Fruit fly (Drosophila melanogaster) whole organism, embryonic: ENCODE data around the gene caup.
A peak's percentile ranks its signal among the peaks of the same experiment; 100 is the strongest.

Experiments
- Abd-B ChIP-seq: fragments of 200-800 bp; sonication (Bioruptor generic); optimal IDR thresholded peaks from 2 replicates; lab custom pipeline; 2018; ENCODE audit warnings: missing biosample characterization, mild to moderate bottlenecking, missing genetic modification characterization, moderate library complexity
- Atf3 ChIP-seq: fragments of 200-800 bp; sonication (Bioruptor generic); optimal IDR thresholded peaks from 3 replicates; lab custom pipeline; 2016; ENCODE audit warnings: missing biosample characterization, missing genetic modification characterization
- Awh ChIP-seq: fragments of 200-800 bp; sonication (Bioruptor generic); IDR thresholded peaks from 2 replicates; pipeline ENCODE4, ENCODE4 v1.3.6; 2022; ENCODE audit warnings: missing biosample characterization, missing genetic modification characterization
- B-H1 ChIP-seq: fragments of 200-800 bp; sonication (Bioruptor generic); IDR thresholded peaks from 3 replicates; pipeline ENCODE4 v1.3.6; 2022; ENCODE audit warnings: missing biosample characterization, missing genetic modification characterization
- CG10462 ChIP-seq: fragments of 200-800 bp; sonication (Bioruptor generic); optimal IDR thresholded peaks from 2 replicates; lab custom pipeline; 2016; ENCODE audit warnings: missing biosample characterization, missing genetic modification characterization
- CG10979 ChIP-seq: fragments of 200-800 bp; sonication (Bioruptor generic); optimal IDR thresholded peaks from 2 replicates; lab custom pipeline; 2018; ENCODE audit warnings: missing biosample characterization, mild to moderate bottlenecking, missing genetic modification characterization, moderate library complexity
- CG11093 ChIP-seq: fragments of 200-800 bp; sonication (Bioruptor generic); IDR thresholded peaks from 3 replicates; pipeline ENCODE4 v1.3.6; 2022; ENCODE audit warnings: missing biosample characterization, missing genetic modification characterization
- CG11247 ChIP-seq: fragments of 200-800 bp; sonication (Bioruptor generic); IDR thresholded peaks from 2 replicates; pipeline ENCODE4 v1.3.6; 2022; ENCODE audit warnings: missing biosample characterization, missing genetic modification characterization
- CG15696 ChIP-seq: fragments of 200-800 bp; sonication (Bioruptor generic); optimal IDR thresholded peaks from 2 replicates; lab custom pipeline; 2019; ENCODE audit warnings: missing biosample characterization, mild to moderate bottlenecking, missing genetic modification characterization, moderate library complexity
- CG17186 ChIP-seq: fragments of 200-800 bp; sonication (Bioruptor generic); optimal IDR thresholded peaks from 3 replicates; lab custom pipeline; 2017; ENCODE audit warnings: missing biosample characterization, missing genetic modification reagents, missing genetic modification characterization
- CG17328 ChIP-seq: fragments of 200-800 bp; sonication (Bioruptor generic); IDR thresholded peaks from 2 replicates; pipeline ENCODE4 v1.3.6; 2022; ENCODE audit warnings: missing biosample characterization, missing genetic modification characterization
- CG18476 ChIP-seq: fragments of 200-800 bp; sonication (Bioruptor generic); optimal IDR thresholded peaks from 2 replicates; lab custom pipeline; 2016; ENCODE audit warnings: missing biosample characterization, mild to moderate bottlenecking, missing genetic modification characterization
- CG18764 ChIP-seq: fragments of 200-800 bp; sonication (Bioruptor generic); optimal IDR thresholded peaks from 3 replicates; lab custom pipeline; 2016; ENCODE audit warnings: missing biosample characterization, missing genetic modification characterization
- CG2199 ChIP-seq: fragments of 200-800 bp; sonication (Bioruptor generic); IDR thresholded peaks from 3 replicates; pipeline ENCODE4 v1.3.6; 2022; ENCODE audit warnings: missing biosample characterization, missing genetic modification characterization
- CG34224 ChIP-seq: fragments of 200-800 bp; sonication (Bioruptor generic); IDR thresholded peaks from 3 replicates; pipeline ENCODE4 v1.3.6; 2022; ENCODE audit warnings: missing biosample characterization, missing genetic modification characterization; ENCODE audit not compliant: partially characterized antibody
- CG3838 ChIP-seq: fragments of 200-800 bp; sonication (Bioruptor generic); optimal IDR thresholded peaks from 3 replicates; lab custom pipeline; 2016; ENCODE audit warnings: missing biosample characterization, missing genetic modification characterization
- CG4707 ChIP-seq: fragments of 200-800 bp; sonication (Bioruptor generic); optimal IDR thresholded peaks from 2 replicates; lab custom pipeline; 2018; ENCODE audit warnings: missing biosample characterization, mild to moderate bottlenecking, missing genetic modification characterization, moderate library complexity
- CG5245 ChIP-seq: fragments of 200-800 bp; sonication (Bioruptor generic); optimal IDR thresholded peaks from 3 replicates; lab custom pipeline; 2016; ENCODE audit warnings: missing biosample characterization, missing genetic modification characterization
- CG7556 ChIP-seq: fragments of 200-800 bp; sonication (Bioruptor generic); optimal IDR thresholded peaks from 2 replicates; lab custom pipeline; 2017; ENCODE audit warnings: missing biosample characterization, mild to moderate bottlenecking, missing genetic modification characterization
- CG7987 ChIP-seq: fragments of 200-800 bp; sonication (Bioruptor generic); optimal IDR thresholded peaks from 2 replicates; lab custom pipeline; 2018; ENCODE audit warnings: missing biosample characterization, mild to moderate bottlenecking, missing genetic modification characterization, moderate library complexity
- CG8388 ChIP-seq: fragments of 200-800 bp; sonication (Bioruptor generic); optimal IDR thresholded peaks from 2 replicates; lab custom pipeline; 2019; ENCODE audit warnings: missing biosample characterization, mild to moderate bottlenecking, missing genetic modification characterization, moderate library complexity
- CrebB ChIP-seq: fragments of 200-800 bp; sonication (Bioruptor generic); optimal IDR thresholded peaks from 3 replicates; lab custom pipeline; 2018; ENCODE audit warnings: missing biosample characterization, mild to moderate bottlenecking, missing genetic modification characterization
- D ChIP-seq, 2 experiments: fragments of 200-800 bp in 1 of 2; fragments of >200 bp in 1 of 2; sonication (Bioruptor generic) in 1 of 2; optimal IDR thresholded peaks; 2 replicates in 1 of 2; 3 replicates in 1 of 2; lab custom pipeline; 2017; ENCODE audit warnings: mild to moderate bottlenecking in 1 of 2, missing biosample characterization in 1 of 2, missing genetic modification characterization in 1 of 2, missing genetic modification reagents in 1 of 2
- H15 ChIP-seq: fragments of 200-800 bp; sonication (Bioruptor generic); IDR thresholded peaks from 3 replicates; pipeline ENCODE4 v1.3.6; 2022; ENCODE audit warnings: missing biosample characterization, missing genetic modification characterization
- HHEX ChIP-seq: fragments of 200-800 bp; sonication (Bioruptor generic); optimal IDR thresholded peaks from 3 replicates; lab custom pipeline; 2017; ENCODE audit warnings: missing biosample characterization, mild to moderate bottlenecking, missing genetic modification characterization, missing genetic modification reagents
- Hr3 ChIP-seq: fragments of 200-800 bp; sonication (Bioruptor generic); optimal IDR thresholded peaks from 3 replicates; lab custom pipeline; 2016; ENCODE audit warnings: missing biosample characterization, missing genetic modification characterization
- Hr51 ChIP-seq, 2 experiments: fragments of 200-800 bp; sonication (Bioruptor generic); optimal IDR thresholded peaks; 2 replicates in 1 of 2; 3 replicates in 1 of 2; lab custom pipeline; 2016 to 2018; ENCODE audit warnings: missing biosample characterization in 2 of 2, missing genetic modification characterization in 2 of 2, mild to moderate bottlenecking in 1 of 2, moderate library complexity in 1 of 2
- Hr78 ChIP-seq, 2 experiments: fragments of 200-800 bp in 1 of 2; fragments of >200 bp in 1 of 2; sonication (Bioruptor generic) in 1 of 2; optimal IDR thresholded peaks; 2 replicates each; lab custom pipeline; 2017 to 2019; ENCODE audit warnings: missing biosample characterization in 2 of 2, missing genetic modification characterization in 2 of 2, mild to moderate bottlenecking in 1 of 2, moderate library complexity in 1 of 2
- Lpt ChIP-seq: fragments of >200 bp; optimal IDR thresholded peaks from 2 replicates; lab custom pipeline; 2018; ENCODE audit warnings: missing biosample characterization, missing genetic modification characterization
- Oaz ChIP-seq: fragments of 200-800 bp; sonication (Bioruptor generic); IDR thresholded peaks from 2 replicates; pipeline ENCODE4 v1.3.6; 2022; ENCODE audit warnings: missing biosample characterization, missing genetic modification characterization
- Rfx ChIP-seq: fragments of 200-800 bp; sonication (Bioruptor generic); IDR thresholded peaks from 2 replicates; pipeline ENCODE4 v1.3.6; 2022; ENCODE audit warnings: missing biosample characterization, missing genetic modification characterization
- Xbp1 ChIP-seq: fragments of 200-800 bp; sonication (Bioruptor generic); optimal IDR thresholded peaks from 3 replicates; lab custom pipeline; 2016; ENCODE audit warnings: missing biosample characterization, mild to moderate bottlenecking, missing genetic modification characterization
- YL-1 ChIP-seq: fragments of 200-800 bp; sonication (Bioruptor generic); optimal IDR thresholded peaks from 3 replicates; lab custom pipeline; 2017; ENCODE audit warnings: missing biosample characterization, mild to moderate bottlenecking, missing genetic modification characterization
- ac ChIP-seq: fragments of 200-800 bp; sonication (Bioruptor generic); optimal IDR thresholded peaks from 3 replicates; lab custom pipeline; 2017; ENCODE audit warnings: missing biosample characterization, mild to moderate bottlenecking, missing genetic modification characterization
- ash1 ChIP-seq: fragments of 200-800 bp; sonication (Bioruptor generic); optimal IDR thresholded peaks from 2 replicates; lab custom pipeline; 2018; ENCODE audit warnings: missing biosample characterization, mild to moderate bottlenecking, missing genetic modification characterization
- bsh ChIP-seq, 2 experiments: fragments of 200-800 bp; sonication (Bioruptor generic); optimal IDR thresholded peaks; 2 replicates each; lab custom pipeline; 2017 to 2018; ENCODE audit warnings: mild to moderate bottlenecking in 2 of 2, missing biosample characterization in 2 of 2, missing genetic modification characterization in 2 of 2, moderate library complexity in 1 of 2
- crp ChIP-seq, 2 experiments: fragments of 200-800 bp; sonication (Bioruptor generic); optimal IDR thresholded peaks; 2 replicates in 1 of 2; 3 replicates in 1 of 2; lab custom pipeline; 2017; ENCODE audit warnings: missing biosample characterization in 2 of 2, missing genetic modification characterization in 2 of 2, mild to moderate bottlenecking in 1 of 2, moderate library complexity in 1 of 2
- emc ChIP-seq: fragments of 200-800 bp; sonication (Bioruptor generic); optimal IDR thresholded peaks from 2 replicates; lab custom pipeline; 2016; ENCODE audit warnings: missing biosample characterization, missing genetic modification characterization
- fu2 ChIP-seq: fragments of 200-800 bp; sonication (Bioruptor generic); optimal IDR thresholded peaks from 2 replicates; lab custom pipeline; 2016; ENCODE audit warnings: missing biosample characterization, missing genetic modification characterization
- gfzf ChIP-seq: fragments of 200-800 bp; sonication (Bioruptor generic); optimal IDR thresholded peaks from 2 replicates; lab custom pipeline; 2016; ENCODE audit warnings: missing biosample characterization, mild to moderate bottlenecking, missing genetic modification characterization, moderate library complexity
- hbn ChIP-seq: fragments of 200-800 bp; sonication (Bioruptor generic); IDR thresholded peaks from 2 replicates; pipeline ENCODE4 v1.3.6; 2022; ENCODE audit warnings: missing biosample characterization, missing genetic modification characterization; ENCODE audit not compliant: partially characterized antibody
- knrl ChIP-seq: fragments of 200-800 bp; sonication (Bioruptor generic); IDR thresholded peaks from 3 replicates; pipeline ENCODE4 v1.3.6; 2022; ENCODE audit warnings: missing biosample characterization, missing genetic modification characterization; ENCODE audit not compliant: partially characterized antibody
- lilli ChIP-seq: fragments of 200-800 bp; sonication (Bioruptor generic); optimal IDR thresholded peaks from 3 replicates; lab custom pipeline; 2016; ENCODE audit warnings: missing biosample characterization, missing genetic modification characterization
- lmd ChIP-seq: fragments of 200-800 bp; sonication (Bioruptor generic); IDR thresholded peaks from 2 replicates; pipeline ENCODE4 v1.3.6; 2022; ENCODE audit warnings: missing biosample characterization, missing genetic modification characterization
- phol ChIP-seq: fragments of 200-800 bp; sonication (Bioruptor generic); optimal IDR thresholded peaks from 3 replicates; lab custom pipeline; 2018; ENCODE audit warnings: missing biosample characterization, mild to moderate bottlenecking, missing genetic modification characterization, moderate library complexity
- scrt ChIP-seq: fragments of 200-800 bp; sonication (Bioruptor generic); optimal IDR thresholded peaks from 2 replicates; lab custom pipeline; 2018; ENCODE audit warnings: missing biosample characterization, mild to moderate bottlenecking, missing genetic modification characterization, moderate library complexity
- sens ChIP-seq: fragments of 200-800 bp; sonication (Bioruptor generic); peaks from one replicate; lab custom pipeline; 2016; ENCODE audit warnings: missing biosample characterization, missing genetic modification characterization
- sr ChIP-seq: fragments of 200-800 bp; sonication (Bioruptor generic); IDR thresholded peaks from 3 replicates; pipeline ENCODE4 v1.3.6; 2022; ENCODE audit warnings: missing biosample characterization, missing genetic modification characterization
- tll ChIP-seq, 2 experiments: fragments of 200-800 bp in 1 of 2; fragments of >200 bp in 1 of 2; sonication (Bioruptor generic) in 1 of 2; optimal IDR thresholded peaks; 2 replicates each; lab custom pipeline; 2017 to 2019; ENCODE audit warnings: missing biosample characterization in 2 of 2, missing genetic modification characterization in 2 of 2, mild to moderate bottlenecking in 1 of 2, moderate library complexity in 1 of 2

caup gene

DNA sequence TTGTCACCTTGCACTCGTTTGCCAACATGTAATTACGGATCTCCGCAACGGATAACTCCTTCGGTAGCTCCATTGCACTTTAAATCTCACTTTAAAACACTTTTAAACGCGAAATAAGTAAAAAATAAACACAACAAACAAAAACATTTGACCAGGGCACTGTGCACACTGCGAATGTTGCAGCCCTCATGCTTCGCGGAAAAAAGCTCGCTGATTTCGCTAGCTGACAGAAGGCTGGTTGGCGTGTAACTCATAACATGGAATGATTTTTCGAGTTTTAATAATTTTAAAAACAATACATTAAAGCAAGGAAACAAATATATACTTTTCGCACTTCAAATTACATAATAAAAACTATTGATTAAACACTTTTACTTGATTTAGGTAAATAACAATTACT is 37.1 kb upstream of the caup start, which contains the start of gene sowah (continued):
- TF ChIP-seq CG10979 (tag; lab: Kevin White, UChicago) (peak; percentile 36), Lpt (no peak), CG18764 (GFP tag; lab: Kevin White, UChicago) (peak; percentile 30), scrt (GFP tag; lab: Kevin White, UChicago) (peak; percentile 77), CG34224 (GFP tag; lab: Robert Waterston, UW) (peak; percentile 32; the same call in 1 of the 3 replicates), CG11247 (GFP tag; lab: Robert Waterston, UW) (peak; percentile 7; the same call in 1 of the 2 replicates), sr (GFP tag; lab: Robert Waterston, UW) (peak; percentile 42; the same call in 1 of the 3 replicates), H15 (GFP tag; lab: Robert Waterston, UW) (no peak), CG8388 (GFP tag; lab: Kevin White, UChicago) (no peak), Hr78 (GFP tag; optimal IDR thresholded peaks at IDR 0.05; lab: Kevin White, UChicago) (no peak), gfzf (peak; percentile 40), CG2199 (GFP tag; lab: Robert Waterston, UW) (peak; percentile 98), hbn (GFP tag; lab: Robert Waterston, UW) (no peak), Abd-B (GFP tag; lab: Kevin White, UChicago) (peak; percentile 66), CG15696 (tag; lab: Kevin White, UChicago) (peak; percentile 23), CG10462 (GFP tag; lab: Kevin White, UChicago) (no peak), crp (GFP tag; optimal IDR thresholded peaks at IDR 0.05; lab: Kevin White, UChicago) (no peak), knrl (GFP tag; lab: Robert Waterston, UW) (peak; percentile 54; the same call in 1 of the 3 replicates), ash1 (GFP tag; lab: Kevin White, UChicago) (peak; percentile 43), Oaz (no peak), Hr51 (GFP tag; optimal IDR thresholded peaks at IDR 0.05; lab: Kevin White, UChicago) (peak; percentile 7 to 51), Atf3 (GFP tag; lab: Kevin White, UChicago) (peak; percentile 55), CG17328 (0 out of 2 replicates have a peak, but pooled peaks have one; percentile 12), CG18476 (GFP tag; lab: Kevin White, UChicago) (no peak), lmd (peak; percentile 42; the same call in 1 of the 2 replicates), bsh (GFP tag; optimal IDR thresholded peaks at IDR 0.05; lab: Kevin White, UChicago) (peak in 1 of 2 experiments; percentile 15), D (optimal IDR thresholded peaks at IDR 0.05; lab: Kevin White, UChicago) (no peak), D (GFP tag; optimal IDR thresholded peaks at IDR 0.05; lab: Kevin White, UChicago) (no peak), CG3838 (peak; percentile 94), B-H1 (GFP tag; lab: Robert Waterston, UW) (no peak), ac (GFP tag; lab: Kevin White, UChicago) (no peak), Xbp1 (peak; percentile 59), CG7987 (GFP tag; lab: Kevin White, UChicago) (peak; percentile 43), sens (peak; percentile 83), Awh (no peak), CG5245 (GFP tag; lab: Kevin White, UChicago) (peak; percentile 10), tll (GFP tag; optimal IDR thresholded peaks at IDR 0.05; lab: Kevin White, UChicago) (peak in 1 of 2 experiments; percentile 29), CG11093 (GFP tag; lab: Robert Waterston, UW) (no peak), CG7556 (GFP tag; lab: Kevin White, UChicago) (no peak), HHEX (no peak), CrebB (tag; lab: Kevin White, UChicago) (no peak), fu2 (peak; percentile 24), Hr3 (GFP tag; lab: Kevin White, UChicago) (peak; percentile 24), lilli (peak; percentile 39), CG4707 (no peak), YL-1 (peak; percentile 73), emc (GFP tag; lab: Kevin White, UChicago) (peak; percentile 50), Rfx (GFP tag; lab: Robert Waterston, UW) (peak; percentile 67; the same call in 1 of the 2 replicates), phol (peak; percentile 70), CG17186 (GFP tag; lab: Kevin White, UChicago) (peak; percentile 64)
